Worm (Caenorhabditis elegans): ENCODE data around the gene F09C6.14.

ce11 chrV:16857977-16858479 is 22.8 kb upstream of the F09C6.14 start, which contains the start of the genes clec-31 and clec-22:
- TF ChIP-seq hmg-4 (GFP tag; optimal IDR thresholded peaks at IDR 0.05) (no peak), ama-1 (optimal IDR thresholded peaks at IDR 0.05) (no peak), tra-4 (tag; optimal IDR thresholded peaks at IDR 0.05) (no peak)

All from whole organism, early embryonic.